Worm (Caenorhabditis elegans) whole organism, late embryonic: Measurements from ENCODE around the gene mrg-1.

ENCODE experiments used
- C08G9.2 ChIP-seq: sonication (generic microtip); optimal IDR thresholded peaks from 2 replicates; lab custom pipeline; 2016; ENCODE audit warnings: mild to moderate bottlenecking, missing genetic modification characterization, moderate library complexity, missing compliant biosample characterization
- F13H6.1 ChIP-seq: sonication (generic microtip); optimal IDR thresholded peaks from 2 replicates; lab custom pipeline; 2016; ENCODE audit warnings: missing genetic modification characterization, missing compliant biosample characterization
- K02D7.2 ChIP-seq: sonication (generic microtip); optimal IDR thresholded peaks from 2 replicates; lab custom pipeline; 2017; ENCODE audit warnings: mild to moderate bottlenecking, missing genetic modification characterization, missing compliant biosample characterization
- T23F11.4 ChIP-seq: fragments of 200-800 bp; sonication (Bioruptor generic); optimal IDR thresholded peaks from 2 replicates; lab custom pipeline; 2018; ENCODE audit warnings: mild to moderate bottlenecking, missing genetic modification characterization, missing compliant biosample characterization
- ahr-1 ChIP-seq: sonication (generic microtip); optimal IDR thresholded peaks from 2 replicates; lab custom pipeline; 2016; ENCODE audit warnings: missing genetic modification characterization, missing compliant biosample characterization
- ceh-2 ChIP-seq: sonication (generic microtip); optimal IDR thresholded peaks from 2 replicates; lab custom pipeline; 2016; ENCODE audit warnings: missing genotype, missing genetic modification characterization, missing compliant biosample characterization
- ceh-24 ChIP-seq: sonication (generic microtip); optimal IDR thresholded peaks from 2 replicates; lab custom pipeline; 2016; ENCODE audit warnings: mild to moderate bottlenecking, missing genetic modification characterization, missing compliant biosample characterization
- ceh-31 ChIP-seq: sonication (generic microtip); optimal IDR thresholded peaks from 2 replicates; lab custom pipeline; 2016; ENCODE audit warnings: missing genetic modification characterization, missing compliant biosample characterization
- ceh-6 ChIP-seq: fragments of 200-800 bp; sonication (Bioruptor generic); optimal IDR thresholded peaks from 2 replicates; lab custom pipeline; 2018; ENCODE audit warnings: mild to moderate bottlenecking, missing genetic modification characterization, missing compliant biosample characterization
- che-1 ChIP-seq: sonication (generic microtip); optimal IDR thresholded peaks from 2 replicates; lab custom pipeline; 2016; ENCODE audit warnings: mild to moderate bottlenecking, missing genetic modification characterization, missing compliant biosample characterization
- dve-1 ChIP-seq: sonication (generic microtip); optimal IDR thresholded peaks from 2 replicates; lab custom pipeline; 2017; ENCODE audit warnings: antibody characterized with exemption, mild to moderate bottlenecking, missing genetic modification characterization, missing compliant biosample characterization
- elt-4 ChIP-seq: sonication (generic microtip); optimal IDR thresholded peaks from 2 replicates; lab custom pipeline; 2016; ENCODE audit warnings: missing genetic modification characterization, missing compliant biosample characterization
- ets-4 ChIP-seq: sonication (generic microtip); optimal IDR thresholded peaks from 2 replicates; lab custom pipeline; 2016; ENCODE audit warnings: missing genetic modification characterization, missing compliant biosample characterization
- fkh-10 ChIP-seq: fragments of 150-350 bp; optimal IDR thresholded peaks from 2 replicates; lab custom pipeline; 2014; ENCODE audit warnings: missing biosample characterization, missing genetic modification reagents, missing genetic modification characterization
- gmeb-2 ChIP-seq: sonication (generic microtip); optimal IDR thresholded peaks from 2 replicates; lab custom pipeline; 2016; ENCODE audit warnings: missing genetic modification characterization, inconsistent platforms, missing compliant biosample characterization
- hlh-30 ChIP-seq: sonication (generic microtip); optimal IDR thresholded peaks from 2 replicates; lab custom pipeline; 2017; ENCODE audit warnings: antibody characterized with exemption, missing genetic modification characterization, missing compliant biosample characterization; ENCODE audit not compliant: insufficient read depth
- hlh-6 ChIP-seq: sonication (generic microtip); optimal IDR thresholded peaks from 2 replicates; lab custom pipeline; 2016; ENCODE audit warnings: missing genotype, missing genetic modification characterization, missing compliant biosample characterization
- hlh-8 ChIP-seq: sonication (generic microtip); optimal IDR thresholded peaks from 2 replicates; lab custom pipeline; 2016; ENCODE audit warnings: missing genotype, missing genetic modification characterization, missing compliant biosample characterization
- lim-6 ChIP-seq: sonication (generic microtip); optimal IDR thresholded peaks from 2 replicates; lab custom pipeline; 2016; ENCODE audit warnings: missing genetic modification characterization, missing compliant biosample characterization
- madf-2 ChIP-seq: sonication (generic microtip); optimal IDR thresholded peaks from 2 replicates; lab custom pipeline; 2017; ENCODE audit warnings: missing genetic modification characterization, missing compliant biosample characterization
- mec-3 ChIP-seq: sonication (generic microtip); optimal IDR thresholded peaks from 2 replicates; lab custom pipeline; 2016; ENCODE audit warnings: borderline replicate concordance, missing genetic modification characterization, missing compliant biosample characterization
- nhr-11 ChIP-seq: fragments of 150-350 bp; optimal IDR thresholded peaks from 2 replicates; lab custom pipeline; 2014; ENCODE audit warnings: missing biosample characterization, missing genetic modification characterization
- nhr-232 ChIP-seq: sonication (generic microtip); optimal IDR thresholded peaks from 2 replicates; lab custom pipeline; 2016; ENCODE audit warnings: missing genetic modification characterization, missing compliant biosample characterization
- odd-2 ChIP-seq: sonication (generic microtip); optimal IDR thresholded peaks from 2 replicates; lab custom pipeline; 2017; ENCODE audit warnings: antibody characterized with exemption, mild to moderate bottlenecking, missing genetic modification characterization, missing compliant biosample characterization
- pag-3 ChIP-seq: sonication (generic microtip); optimal IDR thresholded peaks from 2 replicates; lab custom pipeline; 2016; ENCODE audit warnings: missing compliant biosample characterization, missing genetic modification characterization, borderline replicate concordance
- pax-1 ChIP-seq: fragments of 150-350 bp; optimal IDR thresholded peaks from 2 replicates; lab custom pipeline; 2014; ENCODE audit warnings: missing biosample characterization, missing genetic modification characterization
- pqm-1 ChIP-seq: sonication (generic microtip); optimal IDR thresholded peaks from 2 replicates; lab custom pipeline; 2016; ENCODE audit warnings: missing genetic modification characterization, missing compliant biosample characterization
- ref-2 ChIP-seq: sonication (generic microtip); optimal IDR thresholded peaks from 2 replicates; lab custom pipeline; 2016; ENCODE audit warnings: missing genetic modification characterization, missing compliant biosample characterization
- sdc-2 ChIP-seq: sonication (generic microtip); optimal IDR thresholded peaks from 2 replicates; lab custom pipeline; 2016; ENCODE audit warnings: missing genotype, missing genetic modification characterization, missing compliant biosample characterization
- sox-2 ChIP-seq: fragments of 200-800 bp; sonication (Bioruptor generic); IDR thresholded peaks from 2 replicates; pipeline ENCODE4 v1.3.6; 2022; ENCODE audit warnings: missing genetic modification reagents, missing genetic modification characterization, missing compliant biosample characterization
- tbx-2 ChIP-seq: sonication (generic microtip); optimal IDR thresholded peaks from 2 replicates; lab custom pipeline; 2016; ENCODE audit warnings: missing genetic modification characterization, missing compliant biosample characterization
- ttx-3 ChIP-seq: sonication (generic microtip); optimal IDR thresholded peaks from 2 replicates; lab custom pipeline; 2016; ENCODE audit warnings: missing genetic modification reagents, missing genetic modification characterization, missing compliant biosample characterization
- unc-55 ChIP-seq: sonication (generic microtip); optimal IDR thresholded peaks from 2 replicates; lab custom pipeline; 2017; ENCODE audit warnings: missing biosample characterization, missing genetic modification reagents, missing genetic modification characterization
- unc-86 ChIP-seq: sonication (generic microtip); optimal IDR thresholded peaks from 2 replicates; lab custom pipeline; 2016; ENCODE audit warnings: missing genetic modification characterization, missing compliant biosample characterization

Gene mrg-1

ce11 chrIII:12885153-12885552 lies 10.7 kb upstream of the mrg-1 start:
- TF ChIP-seq ets-4 (no peak), pqm-1 (tag; lab: Kevin White, UChicago) (no peak), ahr-1 (tag; lab: Kevin White, UChicago) (no peak), hlh-6 (no peak), hlh-8 (tag; lab: Kevin White, UChicago) (no peak), che-1 (no peak), ttx-3 (tag; lab: Kevin White, UChicago) (no peak), pag-3 (no peak), C08G9.2 (no peak)

DNA sequence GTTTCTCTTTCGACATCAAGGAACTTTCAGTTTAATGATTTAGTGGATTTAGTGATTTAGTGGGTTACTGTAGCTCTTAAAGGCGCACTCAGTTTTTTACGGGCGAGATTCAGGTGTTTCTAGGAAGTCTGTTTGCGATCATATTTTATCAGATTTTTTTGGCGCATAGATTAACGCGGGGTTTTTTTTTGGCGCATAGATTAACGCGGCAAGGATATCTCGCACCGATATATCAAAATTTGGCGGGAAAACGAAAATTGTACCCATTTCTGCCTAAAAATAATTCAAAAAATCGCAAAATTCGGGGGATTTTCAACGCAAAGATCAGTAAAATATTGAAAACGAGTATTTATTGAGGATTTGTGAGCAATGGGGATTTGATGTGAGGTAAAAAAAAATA lies 6.2 kb upstream of the mrg-1 start:
- TF ChIP-seq pax-1: no peak
- TF ChIP-seq ref-2: no peak
- no peak for TF ChIP-seq ceh-24
- no peak for TF ChIP-seq nhr-232 (tag; lab: Kevin White, UChicago)
- TF ChIP-seq T23F11.4 (GFP tag; lab: Kevin White, UChicago): no peak
- no peak for TF ChIP-seq ahr-1 (tag; lab: Kevin White, UChicago)
- no peak for TF ChIP-seq mec-3 (tag; lab: Kevin White, UChicago)
- TF ChIP-seq fkh-10 (GFP tag; lab: Kevin White, UChicago): no peak
- no peak for TF ChIP-seq che-1

ce11 chrIII:12877527-12878234 lies 3.2 kb upstream of the mrg-1 start, which contains the start of the genes cec-7 and enu-3.5:
TSS of gene cec-7 (minus strand) at chrIII:12877577.
TSS of gene enu-3.5 (plus strand) at chrIII:12878196.
- no peak for TF ChIP-seq T23F11.4 (GFP tag; lab: Kevin White, UChicago)
- peak; percentile 15 for TF ChIP-seq ref-2
- TF ChIP-seq che-1: no peak
- TF ChIP-seq unc-55: no peak
- no peak for TF ChIP-seq madf-2 (tag; lab: Kevin White, UChicago)
- TF ChIP-seq ceh-31: peak; percentile 66
- TF ChIP-seq F13H6.1 (tag; lab: Kevin White, UChicago): no peak
- no peak for TF ChIP-seq nhr-11
- no peak for TF ChIP-seq sdc-2 (tag; lab: Kevin White, UChicago)
- no peak for TF ChIP-seq hlh-30 (tag; lab: Kevin White, UChicago)
- no peak for TF ChIP-seq K02D7.2 (tag; lab: Kevin White, UChicago)
- TF ChIP-seq gmeb-2 (tag; lab: Kevin White, UChicago): no peak
- peak; percentile 43 for TF ChIP-seq tbx-2 (tag; lab: Kevin White, UChicago)
- no peak for TF ChIP-seq dve-1 (tag; lab: Kevin White, UChicago)

DNA sequence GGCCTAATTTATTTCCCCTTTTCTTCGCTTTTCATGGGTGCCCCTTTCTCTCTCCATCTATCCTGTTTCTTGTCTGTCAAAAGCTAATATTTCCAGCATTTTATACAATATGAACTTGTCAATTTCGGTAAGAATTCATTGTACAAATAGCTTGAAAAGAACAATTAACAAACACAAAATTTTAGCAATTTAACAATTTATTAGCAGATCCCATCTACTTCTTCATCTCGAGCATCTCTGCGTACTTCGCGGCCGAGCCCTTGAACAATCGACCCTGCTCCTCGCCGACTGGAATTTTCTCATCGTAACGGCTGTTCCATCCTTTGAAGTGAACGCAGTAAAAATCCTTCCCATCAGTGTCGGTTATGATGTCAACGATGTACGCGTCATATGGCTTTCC lies 1.2 kb upstream of the mrg-1 start:
- TF ChIP-seq sox-2 (GFP tag; lab: Robert Waterston, UW) (no peak), ceh-6 (GFP tag; lab: Kevin White, UChicago) (no peak)

DNA sequence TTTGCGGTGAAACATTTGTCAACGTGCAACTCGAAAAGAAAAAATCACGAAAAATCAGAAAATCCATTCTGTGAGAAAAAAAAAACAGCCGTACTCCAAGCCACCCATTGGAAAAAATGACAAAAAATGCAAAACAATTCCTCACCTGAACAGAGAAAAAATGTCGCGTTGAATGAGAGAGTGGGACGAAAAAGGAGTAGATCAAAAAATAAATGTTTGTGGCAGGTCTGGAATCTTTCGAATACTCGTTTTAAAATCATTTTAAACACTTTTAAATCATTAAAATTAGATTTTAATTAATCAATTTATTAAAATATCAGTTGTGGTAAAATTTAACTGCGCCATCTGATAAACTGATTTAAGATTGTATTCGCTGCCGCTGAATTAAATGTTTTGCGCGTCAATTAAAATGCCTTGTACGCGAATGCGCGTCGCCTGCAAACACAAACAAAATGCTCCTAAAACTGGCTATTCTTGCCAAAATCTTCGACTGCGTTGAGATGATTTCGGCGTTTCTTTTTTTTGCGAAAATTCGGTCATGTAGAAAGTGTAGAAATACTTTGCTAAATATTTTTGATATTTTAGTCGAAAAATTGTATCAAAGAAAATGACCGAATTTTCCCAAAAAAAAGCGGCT lies 4.3 kb downstream of the mrg-1 start, which contains the start of gene Y37D8A.6:
TSS of gene Y37D8A.6 (minus strand) at position 238 of the 637 bp plus-strand sequence.
- TF ChIP-seq lim-6 (tag; lab: Kevin White, UChicago) (no peak), ahr-1 (tag; lab: Kevin White, UChicago) (no peak), dve-1 (tag; lab: Kevin White, UChicago) (no peak), unc-86 (tag; lab: Kevin White, UChicago) (no peak), tbx-2 (tag; lab: Kevin White, UChicago) (no peak)

DNA sequence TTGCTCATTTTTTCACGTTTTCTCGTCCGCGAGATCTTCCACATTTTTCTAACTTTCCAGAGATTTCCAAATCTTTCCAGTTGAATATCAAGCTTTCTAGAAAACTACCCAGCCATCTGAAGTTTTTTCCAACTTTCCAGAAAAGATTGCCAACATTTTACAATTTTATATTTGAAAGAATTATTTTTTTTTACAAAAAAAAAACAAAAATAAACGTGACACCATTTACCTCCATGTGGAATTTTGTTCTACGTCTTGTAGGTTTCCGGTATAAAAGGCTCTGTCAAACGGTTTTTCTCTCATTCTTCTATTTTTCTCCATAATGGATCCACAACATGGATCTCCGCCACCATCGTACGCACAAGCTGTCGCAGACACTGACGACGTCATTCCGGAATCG lies 9.8 kb downstream of the mrg-1 start, which contains the start of gene Y37D8A.8:
TSS of gene Y37D8A.8 (plus strand) at position 301 of the 400 bp plus-strand sequence.
- TF ChIP-seq odd-2 (tag; lab: Kevin White, UChicago) (no peak), elt-4 (tag; lab: Kevin White, UChicago) (no peak), ceh-24 (no peak), hlh-30 (tag; lab: Kevin White, UChicago) (no peak), che-1 (no peak), nhr-11 (no peak), mec-3 (tag; lab: Kevin White, UChicago) (no peak), tbx-2 (tag; lab: Kevin White, UChicago) (no peak), ceh-2 (tag; lab: Kevin White, UChicago) (no peak)
